Worm (Caenorhabditis elegans): Measurements from ENCODE around the gene C23F12.9.

C23F12.9 gene

ce11 chrX:9393750-9394149 is at the start of gene C23F12.9:
Gene C23F12.9, plus strand, starts transcription at chrX:9394050.
- no peak for TF ChIP-seq fkh-10 (GFP tag; optimal IDR thresholded peaks at IDR 0.05)
- TF ChIP-seq nhr-76 (tag; optimal IDR thresholded peaks at IDR 0.05): no peak
- no peak for TF ChIP-seq set-16 (GFP tag; IDR thresholded peaks at IDR 0.05)
- TF ChIP-seq zip-2 (tag; optimal IDR thresholded peaks at IDR 0.05): no peak
- TF ChIP-seq F49E8.2 (tag; optimal IDR thresholded peaks at IDR 0.05; ENCODE audit: borderline replicate concordance): no peak
- no peak for TF ChIP-seq pqm-1 (tag; optimal IDR thresholded peaks at IDR 0.05)
- no peak for TF ChIP-seq zip-11 (GFP tag; IDR thresholded peaks at IDR 0.05)
- no peak for TF ChIP-seq egl-43 (GFP tag; IDR thresholded peaks at IDR 0.05)
- TF ChIP-seq nhr-11 (tag; optimal IDR thresholded peaks at IDR 0.05): no peak
- no peak for TF ChIP-seq sdz-12 (GFP tag; optimal IDR thresholded peaks at IDR 0.05)
- TF ChIP-seq fos-1 (tag; optimal IDR thresholded peaks at IDR 0.05): no peak
- TF ChIP-seq F44E2.7 (GFP tag; IDR thresholded peaks at IDR 0.05): no peak
- no peak for TF ChIP-seq spr-1 (tag; optimal IDR thresholded peaks at IDR 0.05)
- TF ChIP-seq dmd-9 (GFP tag; IDR thresholded peaks at IDR 0.05): no peak
- TF ChIP-seq hif-1 (tag; optimal IDR thresholded peaks at IDR 0.05): no peak
- TF ChIP-seq lin-15B (tag; optimal IDR thresholded peaks at IDR 0.05): no peak
- TF ChIP-seq F26F4.8 (GFP tag; conservative IDR thresholded peaks at IDR 0.05): no peak
- TF ChIP-seq attf-4 (tag; optimal IDR thresholded peaks at IDR 0.05): no peak

- no peak for TF ChIP-seq T26A8.4 (GFP tag; IDR thresholded peaks at IDR 0.05)
- no peak for TF ChIP-seq lin-38 (GFP tag; IDR thresholded peaks at IDR 0.05)
- peak; percentile 77 for TF ChIP-seq mxl-3 (GFP tag; optimal IDR thresholded peaks at IDR 0.05)
- peak; percentile 95 for TF ChIP-seq hlh-11 (tag; optimal IDR thresholded peaks at IDR 0.05)
- peak; percentile 76 for TF ChIP-seq ztf-7 (tag; optimal IDR thresholded peaks at IDR 0.05)
- TF ChIP-seq nhr-11 (tag; optimal IDR thresholded peaks at IDR 0.05): peak; percentile 91
- no peak for TF ChIP-seq sdz-12 (GFP tag; optimal IDR thresholded peaks at IDR 0.05)
- no peak for TF ChIP-seq duxl-1 (tag; optimal IDR thresholded peaks at IDR 0.05; ENCODE audit: poor library complexity)
- TF ChIP-seq F37D6.2 (tag; optimal IDR thresholded peaks at IDR 0.05): no peak
- peak; percentile 50; the same call in 1 of the 2 replicates for TF ChIP-seq nhr-42 (GFP tag; IDR thresholded peaks at IDR 0.05)
- peak; percentile 76 for TF ChIP-seq hmg-1.1 (GFP tag; IDR thresholded peaks at IDR 0.05)
- peak; percentile 24; the same call in 1 of the 2 replicates for TF ChIP-seq dmd-9 (GFP tag; IDR thresholded peaks at IDR 0.05)
- peak; percentile 85 for TF ChIP-seq dmd-6 (GFP tag; IDR thresholded peaks at IDR 0.05)
- no peak for TF ChIP-seq ztf-11 (tag; optimal IDR thresholded peaks at IDR 0.05)
- TF ChIP-seq spr-3 (GFP tag; optimal IDR thresholded peaks at IDR 0.05): no peak
- no peak for TF ChIP-seq F44E2.7 (GFP tag; IDR thresholded peaks at IDR 0.05)
- TF ChIP-seq nhr-6 (tag; optimal IDR thresholded peaks at IDR 0.05): peak; percentile 87
- no peak for TF ChIP-seq nhr-111 (GFP tag; optimal IDR thresholded peaks at IDR 0.05)
- TF ChIP-seq daf-16 (GFP tag; optimal IDR thresholded peaks at IDR 0.05): no peak
- TF ChIP-seq daf-16 (tag; optimal IDR thresholded peaks at IDR 0.05): peak; percentile 98
- TF ChIP-seq fkh-10 (GFP tag; optimal IDR thresholded peaks at IDR 0.05): peak; percentile 60
- no peak for TF ChIP-seq pha-4 (GFP tag; IDR thresholded peaks at IDR 0.05)
- TF ChIP-seq pha-4 (tag; optimal IDR thresholded peaks at IDR 0.05): peak; percentile 91
- no peak for TF ChIP-seq lin-39 (tag; optimal IDR thresholded peaks at IDR 0.05)
- TF ChIP-seq T20F7.1 (GFP tag; optimal IDR thresholded peaks at IDR 0.05): peak; percentile 66
- TF ChIP-seq dpl-1 (GFP tag; optimal IDR thresholded peaks at IDR 0.05): no peak
- TF ChIP-seq pqm-1 (tag; optimal IDR thresholded peaks at IDR 0.05): no peak
- TF ChIP-seq zfp-2 (tag; optimal IDR thresholded peaks at IDR 0.05): no peak
- peak; percentile 99 for TF ChIP-seq hlh-30 (tag; optimal IDR thresholded peaks at IDR 0.05; ENCODE audit: insufficient read depth)
- peak; percentile 95 for TF ChIP-seq mdt-29 (GFP tag; IDR thresholded peaks at IDR 0.05)
- TF ChIP-seq jun-1 (tag; optimal IDR thresholded peaks at IDR 0.05): no peak
- no peak for TF ChIP-seq lir-3 (tag; optimal IDR thresholded peaks at IDR 0.05)
- TF ChIP-seq snpc-4 (tag; optimal IDR thresholded peaks at IDR 0.05): no peak
- peak; percentile 83 for TF ChIP-seq aha-1 (tag)
- peak; percentile 55 for TF ChIP-seq rbr-2 (tag; optimal IDR thresholded peaks at IDR 0.05)
- TF ChIP-seq zip-2 (tag; optimal IDR thresholded peaks at IDR 0.05): peak; percentile 16
- 0 out of 2 replicates have a peak, but pooled peaks have one; percentile 34 for TF ChIP-seq tra-1 (GFP tag; IDR thresholded peaks at IDR 0.05)
- TF ChIP-seq mdl-1 (tag; optimal IDR thresholded peaks at IDR 0.05): peak; percentile 90 to 97
- TF ChIP-seq dve-1 (tag; optimal IDR thresholded peaks at IDR 0.05; ENCODE audit: insufficient read depth): peak; percentile 84
Measured at ce11 chrX:9347380-9347979, 46.4 kb upstream of the C23F12.9 start, which contains the start of gene oga-1. Gene oga-1, minus strand, starts transcription at chrX:9347430.

Data from whole organism, L4 larva.